Worm (Caenorhabditis elegans) whole organism, young adult: ENCODE results near the gene sup-9.

Experiments
- B0261.1 ChIP-seq: sonication (generic microtip); optimal IDR thresholded peaks from 2 replicates; lab custom pipeline; 2016; ENCODE audit warnings: mild to moderate bottlenecking, missing genetic modification characterization, moderate library complexity, missing compliant biosample characterization
- D2030.7 ChIP-seq: fragments of 200-800 bp; sonication (Bioruptor generic); IDR thresholded peaks from 2 replicates; pipeline ENCODE4 v1.3.6; 2022; ENCODE audit warnings: missing genetic modification reagents, missing genetic modification characterization, missing compliant biosample characterization
- T07F8.4 ChIP-seq: sonication (generic microtip); optimal IDR thresholded peaks from 2 replicates; lab custom pipeline; 2016; ENCODE audit warnings: mild to moderate bottlenecking, missing genetic modification characterization, moderate library complexity, missing compliant biosample characterization
- T26A5.8 ChIP-seq: sonication (generic microtip); optimal IDR thresholded peaks from 2 replicates; lab custom pipeline; 2016; ENCODE audit warnings: missing genetic modification characterization, missing compliant biosample characterization
- Y56A3A.18 ChIP-seq: fragments of 200-800 bp; sonication (Bioruptor generic); IDR thresholded peaks from 2 replicates; pipeline ENCODE4 v1.3.6; 2022; ENCODE audit warnings: missing genetic modification reagents, missing genetic modification characterization, missing compliant biosample characterization
- attf-5 ChIP-seq: fragments of 200-800 bp; sonication (Bioruptor generic); optimal IDR thresholded peaks from 2 replicates; lab custom pipeline; 2018; ENCODE audit warnings: mild to moderate bottlenecking, missing genetic modification characterization, missing compliant biosample characterization
- bed-1 ChIP-seq: fragments of 200-800 bp; sonication (Bioruptor generic); IDR thresholded peaks from 2 replicates; pipeline ENCODE4 v1.3.6; 2022; ENCODE audit warnings: missing genetic modification reagents, missing genetic modification characterization, missing compliant biosample characterization
- ccch-3 ChIP-seq: fragments of 200-800 bp; sonication (Bioruptor generic); optimal IDR thresholded peaks from 2 replicates; lab custom pipeline; 2018; ENCODE audit warnings: mild to moderate bottlenecking, missing genetic modification characterization, missing compliant biosample characterization
- ceh-100 ChIP-seq: fragments of 200-800 bp; sonication (Bioruptor generic); IDR thresholded peaks from 2 replicates; pipeline ENCODE4 v1.3.6; 2022; ENCODE audit warnings: missing genetic modification reagents, missing genetic modification characterization, missing compliant biosample characterization
- ceh-40 ChIP-seq: fragments of 200-800 bp; sonication (Bioruptor generic); IDR thresholded peaks from 2 replicates; pipeline ENCODE4 v1.3.6; 2022; ENCODE audit warnings: missing genetic modification characterization, missing compliant biosample characterization
- ceh-58 ChIP-seq: fragments of 200-800 bp; sonication (Bioruptor generic); IDR thresholded peaks from 2 replicates; pipeline ENCODE4 v1.3.6; 2022; ENCODE audit warnings: missing genetic modification characterization, missing compliant biosample characterization
- ceh-79 ChIP-seq: sonication (generic microtip); optimal IDR thresholded peaks from 2 replicates; lab custom pipeline; 2017; ENCODE audit warnings: mild to moderate bottlenecking, missing genetic modification characterization, missing compliant biosample characterization
- die-1 ChIP-seq: sonication (generic microtip); optimal IDR thresholded peaks from 2 replicates; lab custom pipeline; 2016; ENCODE audit warnings: missing genotype, mild to moderate bottlenecking, missing genetic modification characterization, missing compliant biosample characterization
- dpl-1 ChIP-seq: fragments of 150-350 bp; optimal IDR thresholded peaks from 2 replicates; lab custom pipeline; 2014; ENCODE audit warnings: missing biosample characterization, missing genetic modification reagents, missing genetic modification characterization
- egrh-3 ChIP-seq: fragments of 200-800 bp; sonication (Bioruptor generic); IDR thresholded peaks from 2 replicates; pipeline ENCODE4 v1.3.6; 2022; ENCODE audit warnings: missing genetic modification reagents, missing genetic modification characterization, missing compliant biosample characterization
- him-1 ChIP-seq: sonication (generic microtip); optimal IDR thresholded peaks from 2 replicates; lab custom pipeline; 2016; ENCODE audit warnings: missing genotype, missing genetic modification reagents, missing genetic modification characterization, missing compliant biosample characterization
- hmg-1.2 ChIP-seq: fragments of 200-800 bp; sonication (Bioruptor generic); IDR thresholded peaks from 2 replicates; pipeline ENCODE4 v1.3.6; 2022; ENCODE audit warnings: missing genetic modification reagents, missing genetic modification characterization, missing compliant biosample characterization
- hmg-20 ChIP-seq: fragments of 200-800 bp; sonication (Bioruptor generic); IDR thresholded peaks from 2 replicates; pipeline ENCODE4 v1.3.6; 2022; ENCODE audit warnings: missing genetic modification reagents, missing genetic modification characterization, missing compliant biosample characterization
- hrde-1 ChIP-seq: sonication (generic microtip); optimal IDR thresholded peaks from 2 replicates; lab custom pipeline; 2016; ENCODE audit warnings: missing genetic modification characterization, mild to moderate bottlenecking, missing compliant biosample characterization, moderate library complexity, missing genotype, missing genetic modification reagents, borderline replicate concordance
- hsf-1 ChIP-seq: fragments of 200-800 bp; sonication (Bioruptor generic); IDR thresholded peaks from 2 replicates; pipeline ENCODE4 v1.3.6; 2022; ENCODE audit warnings: missing genetic modification reagents, missing genetic modification characterization, missing compliant biosample characterization
- lag-1 ChIP-seq: fragments of 200-800 bp; sonication (Bioruptor generic); IDR thresholded peaks from 2 replicates; pipeline ENCODE4 v1.3.6; 2022; ENCODE audit warnings: missing genetic modification reagents, missing genetic modification characterization, missing compliant biosample characterization
- let-607 ChIP-seq, 2 experiments: fragments of 200-800 bp in 1 of 2; sonication (Bioruptor generic) in 1 of 2; sonication (generic microtip) in 1 of 2; optimal IDR thresholded peaks; 2 replicates each; lab custom pipeline; 2016 to 2018; ENCODE audit warnings: mild to moderate bottlenecking in 2 of 2, missing compliant biosample characterization in 2 of 2, missing genetic modification characterization in 2 of 2, moderate library complexity in 2 of 2, missing genotype in 1 of 2
- lin-26 ChIP-seq: fragments of 200-800 bp; sonication (Bioruptor generic); IDR thresholded peaks from 2 replicates; pipeline ENCODE4 v1.3.6; 2022; ENCODE audit warnings: missing genetic modification reagents, missing genetic modification characterization, missing compliant biosample characterization
- lin-54 ChIP-seq: fragments of 200-800 bp; sonication (Bioruptor generic); optimal IDR thresholded peaks from 2 replicates; lab custom pipeline; 2018; ENCODE audit warnings: mild to moderate bottlenecking, missing genetic modification characterization, missing compliant biosample characterization
- lsl-1 ChIP-seq: fragments of 200-800 bp; sonication (Bioruptor generic); optimal IDR thresholded peaks from 2 replicates; lab custom pipeline; 2018; ENCODE audit warnings: mild to moderate bottlenecking, missing genetic modification characterization, moderate library complexity, missing compliant biosample characterization
- lsy-27 ChIP-seq: sonication (generic microtip); optimal IDR thresholded peaks from 2 replicates; lab custom pipeline; 2017; ENCODE audit warnings: missing genetic modification characterization, mild to moderate bottlenecking, missing compliant biosample characterization, antibody characterized with exemption, missing genotype, borderline replicate concordance; ENCODE audit not compliant: insufficient read depth
- madf-6 ChIP-seq: fragments of 200-800 bp; sonication (Bioruptor generic); IDR thresholded peaks from 2 replicates; pipeline ENCODE4 v1.3.6; 2022; ENCODE audit warnings: missing genetic modification reagents, missing genetic modification characterization, missing compliant biosample characterization
- mcd-1 ChIP-seq: fragments of 200-800 bp; sonication (Bioruptor generic); IDR thresholded peaks from 2 replicates; pipeline ENCODE4 v1.3.6; 2022; ENCODE audit warnings: missing genetic modification reagents, missing genetic modification characterization, missing compliant biosample characterization
- mes-4 ChIP-seq: sonication (generic microtip); optimal IDR thresholded peaks from 2 replicates; lab custom pipeline; 2016; ENCODE audit warnings: missing genotype, missing genetic modification characterization, missing compliant biosample characterization
- nfyb-1 ChIP-seq: fragments of 200-800 bp; sonication (Bioruptor generic); IDR thresholded peaks from 2 replicates; pipeline ENCODE4 v1.3.6; 2022; ENCODE audit warnings: missing genetic modification reagents, missing genetic modification characterization, missing compliant biosample characterization
- nhr-120 ChIP-seq: fragments of 200-800 bp; sonication (Bioruptor generic); IDR thresholded peaks from 2 replicates; pipeline ENCODE4 v1.3.6; 2022; ENCODE audit warnings: missing genetic modification characterization, missing compliant biosample characterization
- nhr-179 ChIP-seq: sonication (generic microtip); optimal IDR thresholded peaks from 2 replicates; lab custom pipeline; 2016; ENCODE audit warnings: mild to moderate bottlenecking, missing genetic modification characterization, missing compliant biosample characterization
- nhr-80 ChIP-seq: sonication (generic microtip); optimal IDR thresholded peaks from 2 replicates; lab custom pipeline; 2016; ENCODE audit warnings: missing genetic modification characterization, missing compliant biosample characterization
- repo-1 ChIP-seq: sonication (generic microtip); optimal IDR thresholded peaks from 2 replicates; lab custom pipeline; 2017; ENCODE audit warnings: mild to moderate bottlenecking, missing genetic modification characterization, missing compliant biosample characterization
- rpc-1 ChIP-seq, 2 experiments: fragments of 150-350 bp in 1 of 2; sonication (generic microtip) in 1 of 2; optimal IDR thresholded peaks; 2 replicates each; lab custom pipeline; 2014 to 2018; ENCODE audit warnings: missing biosample characterization in 1 of 2, missing genetic modification characterization in 1 of 2, missing genetic modification reagents in 1 of 2, missing genotype in 1 of 2
- sdz-38 ChIP-seq: sonication (generic microtip); optimal IDR thresholded peaks from 2 replicates; lab custom pipeline; 2016; ENCODE audit warnings: missing genotype, missing genetic modification characterization, missing compliant biosample characterization
- sea-2 ChIP-seq: fragments of 200-800 bp; sonication (Bioruptor generic); IDR thresholded peaks from 2 replicates; pipeline ENCODE4 v1.3.6; 2022; ENCODE audit warnings: missing genetic modification characterization, missing compliant biosample characterization
- sptf-2 ChIP-seq: fragments of 200-800 bp; sonication (Bioruptor generic); optimal IDR thresholded peaks from 2 replicates; lab custom pipeline; 2018; ENCODE audit warnings: mild to moderate bottlenecking, missing genetic modification characterization, missing compliant biosample characterization
- tbp1 ChIP-seq: fragments of 200-800 bp; sonication (Bioruptor generic); optimal IDR thresholded peaks from 2 replicates; lab custom pipeline; 2018; ENCODE audit warnings: mild to moderate bottlenecking, missing genetic modification characterization, missing compliant biosample characterization
- tbx-9 ChIP-seq: sonication (generic microtip); optimal IDR thresholded peaks from 2 replicates; lab custom pipeline; 2016; ENCODE audit warnings: borderline replicate concordance, missing genetic modification characterization, inconsistent platforms, missing compliant biosample characterization
- unc-62 ChIP-seq: fragments of 150-350 bp; optimal IDR thresholded peaks from 2 replicates; lab custom pipeline; 2014; ENCODE audit warnings: missing biosample characterization, missing genetic modification reagents, missing genetic modification characterization
- zfh-2 ChIP-seq: fragments of 200-800 bp; sonication (Bioruptor generic); conservative IDR thresholded peaks from 2 replicates; pipeline ENCODE4 v1.3.6; 2022; ENCODE audit warnings: missing genetic modification reagents, missing genetic modification characterization, missing compliant biosample characterization
- ztf-18 ChIP-seq: sonication (generic microtip); optimal IDR thresholded peaks from 2 replicates; lab custom pipeline; 2016; ENCODE audit warnings: missing genotype, mild to moderate bottlenecking, missing genetic modification characterization, missing compliant biosample characterization
- ztf-22 ChIP-seq: fragments of 200-800 bp; sonication (Bioruptor generic); optimal IDR thresholded peaks from 2 replicates; lab custom pipeline; 2018; ENCODE audit warnings: mild to moderate bottlenecking, missing genetic modification characterization, moderate library complexity, missing compliant biosample characterization

sup-9 gene

ce11 chrII:2686985-2687675 is at the start of gene sup-9, which contains the start of gene nspf-1:
Gene sup-9, minus strand, starts transcription at chrII:2687027.
Gene nspf-1, plus strand, starts transcription at chrII:2687625.
- no peak for TF ChIP-seq mes-4 (tag; lab: Kevin White, UChicago)
- TF ChIP-seq unc-62 (GFP tag; lab: Kevin White, UChicago), result no peak
- TF ChIP-seq repo-1, result no peak
- no peak for TF ChIP-seq lsy-27
- no peak for TF ChIP-seq zfh-2 (GFP tag; lab: Robert Waterston, UW)
- no peak for TF ChIP-seq mcd-1 (GFP tag; lab: Robert Waterston, UW)
- TF ChIP-seq nhr-179, result no peak
- TF ChIP-seq dpl-1 (GFP tag; lab: Kevin White, UChicago), result no peak
- TF ChIP-seq ztf-22, result no peak
- no peak for TF ChIP-seq bed-1 (GFP tag; lab: Robert Waterston, UW)
- TF ChIP-seq sptf-2 (GFP tag; lab: Kevin White, UChicago), result no peak
- TF ChIP-seq hrde-1, result no peak
- TF ChIP-seq nhr-80 (tag; lab: Kevin White, UChicago), result no peak
- TF ChIP-seq sea-2 (GFP tag; lab: Robert Waterston, UW), result no peak
- TF ChIP-seq attf-5 (GFP tag; lab: Kevin White, UChicago), result no peak
- no peak for TF ChIP-seq tbx-9 (tag; lab: Kevin White, UChicago)
- TF ChIP-seq lin-54 (GFP tag; lab: Kevin White, UChicago), result no peak
- no peak for TF ChIP-seq T07F8.4 (tag; lab: Kevin White, UChicago)
- TF ChIP-seq ccch-3 (GFP tag; lab: Kevin White, UChicago), result no peak

ce11 chrII:2736156-2736728 is 49.4 kb upstream of the sup-9 start, which contains the start of gene T05A8.8:
Gene T05A8.8, plus strand, starts transcription at chrII:2736678.
- TF ChIP-seq nhr-120 (GFP tag; lab: Robert Waterston, UW) (0 out of 2 replicates have a peak, but pooled peaks have one; percentile 40), ceh-100 (GFP tag; lab: Robert Waterston, UW) (no peak), D2030.7 (GFP tag; lab: Robert Waterston, UW) (peak; percentile 45), nfyb-1 (GFP tag; lab: Robert Waterston, UW) (0 out of 2 replicates have a peak, but pooled peaks have one; percentile 14), sea-2 (GFP tag; lab: Robert Waterston, UW) (no peak), hsf-1 (GFP tag; lab: Robert Waterston, UW) (0 out of 2 replicates have a peak, but pooled peaks have one; percentile 15), rpc-1 (optimal IDR thresholded peaks at IDR 0.05; lab: Kevin White, UChicago) (peak; percentile 48), rpc-1 (tag; optimal IDR thresholded peaks at IDR 0.05; lab: Kevin White, UChicago) (peak; percentile 74), lin-26 (peak; percentile 50; the same call in 1 of the 2 replicates), let-607 (tag; optimal IDR thresholded peaks at IDR 0.05; lab: Kevin White, UChicago) (no peak), tbp1 (GFP tag; lab: Kevin White, UChicago) (peak; percentile 86), hmg-1.2 (peak; percentile 23; the same call in 1 of the 2 replicates), madf-6 (peak; percentile 32; the same call in 1 of the 2 replicates), lag-1 (no peak), ceh-79 (tag; lab: Kevin White, UChicago) (no peak)

- TF ChIP-seq lsl-1, result peak; percentile 5
- TF ChIP-seq ztf-18 (tag; lab: Kevin White, UChicago), result peak; percentile 14
- TF ChIP-seq him-1, result peak; percentile 59
- peak; percentile 52; the same call in 1 of the 2 replicates for TF ChIP-seq mcd-1 (GFP tag; lab: Robert Waterston, UW)
- peak; percentile 39; the same call in 1 of the 2 replicates for TF ChIP-seq Y56A3A.18 (GFP tag; lab: Robert Waterston, UW)
- peak; percentile 46; the same call in 1 of the 2 replicates for TF ChIP-seq hmg-20
- peak; percentile 72 for TF ChIP-seq egrh-3
- no peak for TF ChIP-seq unc-62 (GFP tag; lab: Kevin White, UChicago)
- TF ChIP-seq ceh-40 (GFP tag; lab: Robert Waterston, UW), result 0 out of 2 replicates have a peak, but pooled peaks have one; percentile 42
- TF ChIP-seq die-1 (tag; lab: Kevin White, UChicago), result peak; percentile 48
- TF ChIP-seq D2030.7 (GFP tag; lab: Robert Waterston, UW), result peak; percentile 68
- peak; percentile 13 for TF ChIP-seq lin-54 (GFP tag; lab: Kevin White, UChicago)
- TF ChIP-seq T26A5.8 (tag; lab: Kevin White, UChicago), result no peak
- TF ChIP-seq sdz-38 (tag; lab: Kevin White, UChicago), result no peak
- TF ChIP-seq B0261.1, result peak; percentile 74
- TF ChIP-seq ceh-58 (GFP tag; lab: Robert Waterston, UW), result no peak
Observed at ce11 chrII:2735644-2736043, 48.8 kb upstream of the sup-9 start.
